Worm (Caenorhabditis elegans) whole organism, young adult: Measurements from ENCODE around the gene bpnt-1.

ENCODE experiments used
- B0261.1 ChIP-seq: sonication (generic microtip); optimal IDR thresholded peaks from 2 replicates; lab custom pipeline; 2016; ENCODE audit warnings: mild to moderate bottlenecking, missing genetic modification characterization, moderate library complexity, missing compliant biosample characterization
- B0336.3 ChIP-seq: fragments of 200-800 bp; sonication (Bioruptor generic); IDR thresholded peaks from 2 replicates; pipeline ENCODE4 v1.3.6; 2022; ENCODE audit warnings: missing genetic modification characterization, missing compliant biosample characterization
- C17E4.6 ChIP-seq: fragments of 200-800 bp; sonication (Bioruptor generic); IDR thresholded peaks from 2 replicates; pipeline ENCODE4 v1.3.6; 2022; ENCODE audit warnings: missing genetic modification reagents, missing genetic modification characterization, missing compliant biosample characterization
- F10E7.11 ChIP-seq: sonication (generic microtip); optimal IDR thresholded peaks from 2 replicates; lab custom pipeline; 2017; ENCODE audit warnings: mild to moderate bottlenecking, missing genetic modification characterization, moderate library complexity, missing compliant biosample characterization
- F33H1.4 ChIP-seq: fragments of 200-800 bp; sonication (Bioruptor generic); IDR thresholded peaks from 2 replicates; pipeline ENCODE4 v1.3.6; 2022; ENCODE audit warnings: missing genetic modification reagents, missing genetic modification characterization, missing compliant biosample characterization
- F37B4.10 ChIP-seq: fragments of 200-800 bp; sonication (Bioruptor generic); IDR thresholded peaks from 2 replicates; pipeline ENCODE4 v1.3.6; 2022; ENCODE audit warnings: missing genetic modification characterization, missing compliant biosample characterization
- F39B2.1 ChIP-seq: fragments of 200-800 bp; sonication (Bioruptor generic); IDR thresholded peaks from 2 replicates; pipeline ENCODE4 v1.3.6; 2022; ENCODE audit warnings: missing genetic modification reagents, missing genetic modification characterization, missing compliant biosample characterization
- F49E8.2 ChIP-seq: sonication (generic microtip); optimal IDR thresholded peaks from 3 replicates; lab custom pipeline; 2017; ENCODE audit warnings: missing genetic modification characterization, mild to moderate bottlenecking, missing compliant biosample characterization, antibody characterized with exemption, moderate library complexity; ENCODE audit not compliant: insufficient read depth
- T07F8.4 ChIP-seq: sonication (generic microtip); optimal IDR thresholded peaks from 2 replicates; lab custom pipeline; 2016; ENCODE audit warnings: mild to moderate bottlenecking, missing genetic modification characterization, moderate library complexity, missing compliant biosample characterization
- Y53G8AR.9 ChIP-seq: fragments of 200-800 bp; sonication (Bioruptor generic); conservative IDR thresholded peaks from 2 replicates; pipeline ENCODE4 v1.3.6; 2022; ENCODE audit warnings: missing genetic modification reagents, missing genetic modification characterization, missing compliant biosample characterization
- Y95B8A.8 ChIP-seq: fragments of 200-800 bp; sonication (Bioruptor generic); IDR thresholded peaks from 2 replicates; pipeline ENCODE4 v1.3.6; 2022; ENCODE audit warnings: missing genetic modification reagents, missing genetic modification characterization, missing compliant biosample characterization
- ama-1 ChIP-seq, 3 experiments: fragments of 150-350 bp in 1 of 3; sonication (generic microtip) in 2 of 3; optimal IDR thresholded peaks; 2 replicates each; lab custom pipeline; 2014 to 2018; ENCODE audit warnings: missing biosample characterization in 2 of 3, missing genetic modification characterization in 2 of 3, missing genetic modification reagents in 2 of 3
- atf-7 ChIP-seq: sonication (generic microtip); optimal IDR thresholded peaks from 2 replicates; lab custom pipeline; 2017; ENCODE audit warnings: mild to moderate bottlenecking, missing genetic modification characterization, missing compliant biosample characterization
- athp-1 ChIP-seq: sonication (generic microtip); optimal IDR thresholded peaks from 2 replicates; lab custom pipeline; 2017; ENCODE audit warnings: mild to moderate bottlenecking, missing genetic modification characterization, missing compliant biosample characterization
- attf-6 ChIP-seq: fragments of 200-800 bp; sonication (Bioruptor generic); IDR thresholded peaks from 2 replicates; pipeline ENCODE4 v1.3.6; 2022; ENCODE audit warnings: missing genetic modification reagents, missing genetic modification characterization, missing compliant biosample characterization
- cebp-2 ChIP-seq: fragments of 200-800 bp; sonication (Bioruptor generic); IDR thresholded peaks from 2 replicates; pipeline ENCODE4 v1.3.6; 2022; ENCODE audit warnings: missing genetic modification characterization, missing compliant biosample characterization
- ceh-91 ChIP-seq: fragments of 200-800 bp; sonication (Bioruptor generic); IDR thresholded peaks from 2 replicates; pipeline ENCODE4 v1.3.6; 2022; ENCODE audit warnings: missing genetic modification reagents, missing genetic modification characterization, missing compliant biosample characterization
- chd-7 ChIP-seq: sonication (generic microtip); optimal IDR thresholded peaks from 2 replicates; lab custom pipeline; 2016; ENCODE audit warnings: mild to moderate bottlenecking, missing genetic modification characterization, moderate library complexity, missing compliant biosample characterization
- dox-1 ChIP-seq: fragments of 200-800 bp; sonication (Bioruptor generic); IDR thresholded peaks from 2 replicates; pipeline ENCODE4 v1.3.6; 2022; ENCODE audit warnings: missing genetic modification reagents, missing genetic modification characterization, missing compliant biosample characterization
- egl-18 ChIP-seq: fragments of 200-800 bp; sonication (Bioruptor generic); IDR thresholded peaks from 2 replicates; pipeline ENCODE4 v1.3.6; 2022; ENCODE audit warnings: missing genetic modification reagents, missing genetic modification characterization, missing compliant biosample characterization
- ekl-4 ChIP-seq: fragments of 200-800 bp; sonication (Bioruptor generic); IDR thresholded peaks from 2 replicates; pipeline ENCODE4 v1.3.6; 2022; ENCODE audit warnings: missing genetic modification reagents, missing genetic modification characterization, missing compliant biosample characterization
- hlh-26 ChIP-seq: fragments of 200-800 bp; sonication (Bioruptor generic); conservative IDR thresholded peaks from 2 replicates; pipeline ENCODE4 v1.3.6; 2022; ENCODE audit warnings: missing genetic modification reagents, missing genetic modification characterization, missing compliant biosample characterization
- hmg-1.2 ChIP-seq: fragments of 200-800 bp; sonication (Bioruptor generic); IDR thresholded peaks from 2 replicates; pipeline ENCODE4 v1.3.6; 2022; ENCODE audit warnings: missing genetic modification reagents, missing genetic modification characterization, missing compliant biosample characterization
- let-526 ChIP-seq: fragments of 200-800 bp; sonication (Bioruptor generic); IDR thresholded peaks from 2 replicates; pipeline ENCODE4 v1.3.6; 2022; ENCODE audit warnings: missing genetic modification reagents, missing genetic modification characterization, missing compliant biosample characterization
- lin-26 ChIP-seq: fragments of 200-800 bp; sonication (Bioruptor generic); IDR thresholded peaks from 2 replicates; pipeline ENCODE4 v1.3.6; 2022; ENCODE audit warnings: missing genetic modification reagents, missing genetic modification characterization, missing compliant biosample characterization
- lin-35 ChIP-seq, 3 experiments: fragments of 150-350 bp in 2 of 3; sonication (generic microtip) in 1 of 3; optimal IDR thresholded peaks; 2 replicates each; lab custom pipeline; 2014 to 2018; ENCODE audit warnings: missing biosample characterization in 3 of 3, missing genetic modification characterization in 3 of 3, missing genetic modification reagents in 3 of 3
- lin-54 ChIP-seq: fragments of 200-800 bp; sonication (Bioruptor generic); optimal IDR thresholded peaks from 2 replicates; lab custom pipeline; 2018; ENCODE audit warnings: mild to moderate bottlenecking, missing genetic modification characterization, missing compliant biosample characterization
- lsl-1 ChIP-seq: fragments of 200-800 bp; sonication (Bioruptor generic); optimal IDR thresholded peaks from 2 replicates; lab custom pipeline; 2018; ENCODE audit warnings: mild to moderate bottlenecking, missing genetic modification characterization, moderate library complexity, missing compliant biosample characterization
- madf-10 ChIP-seq: sonication (generic microtip); optimal IDR thresholded peaks from 2 replicates; lab custom pipeline; 2016; ENCODE audit warnings: mild to moderate bottlenecking, missing genetic modification characterization, missing compliant biosample characterization
- madf-6 ChIP-seq: fragments of 200-800 bp; sonication (Bioruptor generic); IDR thresholded peaks from 2 replicates; pipeline ENCODE4 v1.3.6; 2022; ENCODE audit warnings: missing genetic modification reagents, missing genetic modification characterization, missing compliant biosample characterization
- madf-8 ChIP-seq: fragments of 200-800 bp; sonication (Bioruptor generic); conservative IDR thresholded peaks from 2 replicates; pipeline ENCODE4 v1.3.6; 2022; ENCODE audit warnings: missing genetic modification reagents, missing genetic modification characterization, missing compliant biosample characterization
- mel-28 ChIP-seq: sonication (generic microtip); optimal IDR thresholded peaks from 2 replicates; lab custom pipeline; 2016; ENCODE audit warnings: borderline replicate concordance, mild to moderate bottlenecking, missing genetic modification characterization, missing compliant biosample characterization
- mes-4 ChIP-seq: sonication (generic microtip); optimal IDR thresholded peaks from 2 replicates; lab custom pipeline; 2016; ENCODE audit warnings: missing genotype, missing genetic modification characterization, missing compliant biosample characterization
- nhr-120 ChIP-seq: fragments of 200-800 bp; sonication (Bioruptor generic); IDR thresholded peaks from 2 replicates; pipeline ENCODE4 v1.3.6; 2022; ENCODE audit warnings: missing genetic modification characterization, missing compliant biosample characterization
- nhr-179 ChIP-seq: sonication (generic microtip); optimal IDR thresholded peaks from 2 replicates; lab custom pipeline; 2016; ENCODE audit warnings: mild to moderate bottlenecking, missing genetic modification characterization, missing compliant biosample characterization
- pbrm-1 ChIP-seq: fragments of 200-800 bp; sonication (Bioruptor generic); IDR thresholded peaks from 2 replicates; pipeline ENCODE4 v1.3.6; 2022; ENCODE audit warnings: missing genetic modification reagents, missing genetic modification characterization, missing compliant biosample characterization
- sea-2 ChIP-seq: fragments of 200-800 bp; sonication (Bioruptor generic); IDR thresholded peaks from 2 replicates; pipeline ENCODE4 v1.3.6; 2022; ENCODE audit warnings: missing genetic modification characterization, missing compliant biosample characterization
- snpc-4 ChIP-seq, 5 experiments: fragments of 150-350 bp in 1 of 5; sonication (generic microtip) in 4 of 5; optimal IDR thresholded peaks; 2 replicates each; lab custom pipeline; 2014 to 2018; ENCODE audit warnings: missing genetic modification characterization in 5 of 5, missing biosample characterization in 3 of 5, antibody characterized with exemption in 2 of 5, mild to moderate bottlenecking in 2 of 5, missing compliant biosample characterization in 2 of 5, missing genotype in 2 of 5, moderate library complexity in 2 of 5, missing genetic modification reagents in 1 of 5
- sptf-2 ChIP-seq: fragments of 200-800 bp; sonication (Bioruptor generic); optimal IDR thresholded peaks from 2 replicates; lab custom pipeline; 2018; ENCODE audit warnings: mild to moderate bottlenecking, missing genetic modification characterization, missing compliant biosample characterization
- tbp1 ChIP-seq: fragments of 200-800 bp; sonication (Bioruptor generic); optimal IDR thresholded peaks from 2 replicates; lab custom pipeline; 2018; ENCODE audit warnings: mild to moderate bottlenecking, missing genetic modification characterization, missing compliant biosample characterization
- tbx-9 ChIP-seq: sonication (generic microtip); optimal IDR thresholded peaks from 2 replicates; lab custom pipeline; 2016; ENCODE audit warnings: borderline replicate concordance, missing genetic modification characterization, inconsistent platforms, missing compliant biosample characterization
- tlf-1 ChIP-seq: fragments of 200-800 bp; sonication (Bioruptor generic); optimal IDR thresholded peaks from 2 replicates; lab custom pipeline; 2018; ENCODE audit warnings: mild to moderate bottlenecking, missing genetic modification characterization, missing compliant biosample characterization
- unc-130 ChIP-seq: sonication (generic microtip); optimal IDR thresholded peaks from 2 replicates; lab custom pipeline; 2016; ENCODE audit warnings: missing genetic modification reagents, missing genetic modification characterization, missing compliant biosample characterization
- zfh-2 ChIP-seq: fragments of 200-800 bp; sonication (Bioruptor generic); conservative IDR thresholded peaks from 2 replicates; pipeline ENCODE4 v1.3.6; 2022; ENCODE audit warnings: missing genetic modification reagents, missing genetic modification characterization, missing compliant biosample characterization
- ztf-25 ChIP-seq: fragments of 200-800 bp; sonication (Bioruptor generic); IDR thresholded peaks from 2 replicates; pipeline ENCODE4 v1.3.6; 2022; ENCODE audit warnings: missing genetic modification reagents, missing genetic modification characterization, missing compliant biosample characterization

bpnt-1 gene

DNA sequence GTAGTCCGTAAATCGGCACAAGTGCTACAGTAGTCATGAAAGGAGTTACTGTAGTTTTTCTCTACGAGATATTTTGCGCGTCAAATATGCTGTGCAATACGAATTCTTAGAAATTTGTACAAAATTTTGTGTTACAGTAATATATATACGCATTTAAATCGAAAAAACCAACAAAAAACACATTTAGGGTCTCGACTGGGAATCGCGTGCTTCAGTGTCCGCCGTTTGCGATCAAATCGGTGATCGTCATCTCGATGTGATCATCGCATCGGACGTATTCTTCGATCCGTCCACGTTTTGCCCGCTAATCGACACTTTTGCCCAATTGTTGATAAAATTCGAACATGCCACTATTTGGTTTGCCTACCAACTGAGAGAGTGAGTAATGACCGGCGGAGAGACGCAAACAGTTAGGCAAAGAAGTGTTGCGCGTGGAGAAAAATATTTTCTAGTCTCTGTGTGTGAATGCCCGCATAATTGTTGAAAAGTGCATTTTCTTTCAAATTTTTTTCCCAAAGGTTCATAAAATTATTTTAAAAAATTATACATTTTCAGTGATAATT, 48.9 kb downstream of the bpnt-1 start (continued):
- TF ChIP-seq lsl-1 (GFP tag; lab: Kevin White, UChicago) (no peak), cebp-2 (GFP tag; lab: Robert Waterston, UW) (no peak), egl-18 (GFP tag; lab: Robert Waterston, UW) (no peak), tbp1 (GFP tag; lab: Kevin White, UChicago) (no peak), Y53G8AR.9 (GFP tag; lab: Robert Waterston, UW) (no peak), F37B4.10 (GFP tag; lab: Robert Waterston, UW) (no peak), ekl-4 (GFP tag; lab: Robert Waterston, UW) (no peak), zfh-2 (GFP tag; lab: Robert Waterston, UW) (no peak), pbrm-1 (GFP tag; lab: Robert Waterston, UW) (no peak), lin-26 (no peak), ztf-25 (GFP tag; lab: Robert Waterston, UW) (no peak), madf-6 (GFP tag; lab: Robert Waterston, UW) (no peak), mes-4 (no peak), Y95B8A.8 (GFP tag; lab: Robert Waterston, UW) (no peak), lin-54 (GFP tag; lab: Kevin White, UChicago) (no peak), nhr-179 (tag; lab: Kevin White, UChicago) (no peak)

DNA sequence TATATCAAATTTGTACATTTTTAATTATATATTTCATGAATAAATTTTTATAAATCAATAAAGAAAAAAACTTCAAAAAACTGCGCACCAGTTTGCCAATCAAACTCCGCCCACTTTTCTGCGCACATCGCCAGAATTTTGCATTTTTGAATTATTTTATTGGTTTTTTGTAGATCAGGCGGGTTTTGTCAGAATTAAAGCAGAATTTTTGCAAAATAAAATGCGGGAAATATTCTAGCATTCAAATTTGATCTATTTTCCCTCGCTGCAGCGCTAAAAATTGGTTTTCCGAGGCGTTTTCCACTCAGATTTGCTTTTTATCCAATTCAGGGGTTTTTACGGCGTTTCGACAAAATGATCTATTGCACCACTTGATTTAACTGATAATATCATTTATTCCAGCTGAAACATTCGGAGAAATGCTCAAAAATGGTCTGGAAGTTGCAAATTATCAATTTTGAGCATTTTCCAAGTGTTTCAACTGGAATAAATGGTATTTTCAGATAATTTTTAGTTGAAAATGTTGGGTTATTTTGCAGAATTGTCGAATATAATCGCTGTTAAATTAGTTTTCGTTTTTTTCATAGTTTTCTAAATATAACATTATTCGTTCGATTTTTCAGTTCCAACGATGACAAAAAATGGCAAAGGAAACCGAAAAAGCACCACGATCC, 51.1 kb downstream of the bpnt-1 start, which contains the start of gene W06B4.1:
TSS of gene W06B4.1 (plus strand) at position 624 of the 674 bp plus-strand sequence.
- peak; percentile 92 for TF ChIP-seq ceh-91 (GFP tag; lab: Robert Waterston, UW)
- TF ChIP-seq F39B2.1 (GFP tag; lab: Robert Waterston, UW) = no peak
- no peak for TF ChIP-seq madf-10 (tag; lab: Kevin White, UChicago)
- TF ChIP-seq madf-6 (GFP tag; lab: Robert Waterston, UW) = peak; percentile 95
- TF ChIP-seq sptf-2 (GFP tag; lab: Kevin White, UChicago) = no peak
- no peak for TF ChIP-seq hlh-26 (GFP tag; lab: Robert Waterston, UW)
- no peak for TF ChIP-seq atf-7 (tag; lab: Kevin White, UChicago)
- no peak for TF ChIP-seq attf-6
- TF ChIP-seq snpc-4 (GFP tag; optimal IDR thresholded peaks at IDR 0.05; lab: Kevin White, UChicago) = peak; percentile 3
- TF ChIP-seq snpc-4 (tag; optimal IDR thresholded peaks at IDR 0.05; lab: Kevin White, UChicago) = no peak
- TF ChIP-seq sea-2 (GFP tag; lab: Robert Waterston, UW) = no peak
- TF ChIP-seq B0261.1 (tag; lab: Kevin White, UChicago) = no peak
- peak; percentile 74 for TF ChIP-seq dox-1 (GFP tag; lab: Robert Waterston, UW)
- peak; percentile 86 for TF ChIP-seq lsl-1 (GFP tag; lab: Kevin White, UChicago)
- peak; percentile 85 for TF ChIP-seq tlf-1 (GFP tag; lab: Kevin White, UChicago)
- peak in 1 of 3 experiments; percentile 50 for TF ChIP-seq lin-35 (GFP tag; optimal IDR thresholded peaks at IDR 0.05; lab: Kevin White, UChicago)
- TF ChIP-seq B0336.3 (GFP tag; lab: Robert Waterston, UW) = peak; percentile 25; the same call in 1 of the 2 replicates
- 0 out of 2 replicates have a peak, but pooled peaks have one; percentile 35 for TF ChIP-seq C17E4.6 (GFP tag; lab: Robert Waterston, UW)
- peak; percentile 76 for TF ChIP-seq F33H1.4
- no peak for TF ChIP-seq let-526 (GFP tag; lab: Robert Waterston, UW)
- no peak for TF ChIP-seq F10E7.11 (tag; lab: Kevin White, UChicago)
- TF ChIP-seq madf-8 = peak; percentile 93
- no peak for TF ChIP-seq tbx-9
- TF ChIP-seq ama-1 (optimal IDR thresholded peaks at IDR 0.05; lab: Kevin White, UChicago) = no peak
- no peak for TF ChIP-seq ama-1 (GFP tag; optimal IDR thresholded peaks at IDR 0.05; lab: Kevin White, UChicago)
- no peak for TF ChIP-seq chd-7
- TF ChIP-seq F49E8.2 = peak; percentile 64
- peak; percentile 14 for TF ChIP-seq athp-1
- peak; percentile 29; the same call in 1 of the 2 replicates for TF ChIP-seq hmg-1.2
- no peak for TF ChIP-seq T07F8.4 (tag; lab: Kevin White, UChicago)
- TF ChIP-seq unc-130 (GFP tag; lab: Kevin White, UChicago) = peak; percentile 54
- no peak for TF ChIP-seq mel-28 (tag; lab: Kevin White, UChicago)
- TF ChIP-seq nhr-120 (GFP tag; lab: Robert Waterston, UW) = no peak
